Worm (Caenorhabditis elegans) whole organism, L4 larva: ENCODE data around the gene cnc-2.

Source experiments
- F49E8.2 ChIP-seq: sonication (generic microtip); optimal IDR thresholded peaks from 2 replicates; lab custom pipeline; 2016; ENCODE audit warnings: missing compliant biosample characterization, mild to moderate bottlenecking, missing genetic modification characterization, borderline replicate concordance
- R02D3.7 ChIP-seq: fragments of 150-350 bp; sonication (generic microtip); optimal IDR thresholded peaks from 3 replicates; lab custom pipeline; 2014; ENCODE audit warnings: missing biosample characterization, missing genetic modification characterization
- Y105C5A.15 ChIP-seq: fragments of 200-800 bp; sonication (Bioruptor generic); IDR thresholded peaks from 2 replicates; pipeline ENCODE4 v1.3.6; 2022; ENCODE audit warnings: missing genetic modification characterization, missing compliant biosample characterization
- aha-1 ChIP-seq: fragments of 150-350 bp; peaks from one replicate; lab custom pipeline; 2014; ENCODE audit warnings: missing biosample characterization, missing genetic modification characterization
- ceh-82 ChIP-seq: sonication (generic microtip); optimal IDR thresholded peaks from 2 replicates; lab custom pipeline; 2017; ENCODE audit warnings: missing biosample characterization, missing genetic modification characterization
- ces-1 ChIP-seq: fragments of 150-350 bp; sonication (generic microtip); optimal IDR thresholded peaks from 4 replicates; lab custom pipeline; 2014; ENCODE audit warnings: missing biosample characterization, missing genetic modification reagents, missing genetic modification characterization
- cey-2 ChIP-seq: sonication (generic microtip); optimal IDR thresholded peaks from 3 replicates; lab custom pipeline; 2017; ENCODE audit warnings: missing genetic modification characterization, mild to moderate bottlenecking, missing compliant biosample characterization, antibody characterized with exemption, borderline replicate concordance; ENCODE audit not compliant: insufficient read depth
- daf-16 ChIP-seq, 3 experiments: sonication (generic microtip); optimal IDR thresholded peaks; 2 replicates each; lab custom pipeline; 2016 to 2017; ENCODE audit warnings: missing genetic modification characterization in 3 of 3, missing genetic modification reagents in 3 of 3, mild to moderate bottlenecking in 2 of 3, missing compliant biosample characterization in 2 of 3, missing biosample characterization in 1 of 3, moderate library complexity in 1 of 3
- dmd-6 ChIP-seq: fragments of 200-800 bp; sonication (Bioruptor generic); IDR thresholded peaks from 2 replicates; pipeline ENCODE4 v1.3.6; 2022; ENCODE audit warnings: missing genetic modification reagents, missing genetic modification characterization, missing compliant biosample characterization
- dmd-9 ChIP-seq: fragments of 200-800 bp; sonication (Bioruptor generic); IDR thresholded peaks from 2 replicates; pipeline ENCODE4 v1.3.6; 2022; ENCODE audit warnings: missing genetic modification reagents, missing genetic modification characterization, missing compliant biosample characterization
- dve-1 ChIP-seq: sonication (generic microtip); optimal IDR thresholded peaks from 2 replicates; lab custom pipeline; 2017; ENCODE audit warnings: antibody characterized with exemption, mild to moderate bottlenecking, missing genetic modification characterization, missing compliant biosample characterization; ENCODE audit not compliant: insufficient read depth
- egl-43 ChIP-seq: fragments of 200-800 bp; sonication (Bioruptor generic); IDR thresholded peaks from 2 replicates; pipeline ENCODE4 v1.3.6; 2022; ENCODE audit warnings: missing genetic modification reagents, missing genetic modification characterization, missing compliant biosample characterization
- gei-8 ChIP-seq: fragments of 200-800 bp; sonication (Bioruptor generic); optimal IDR thresholded peaks from 2 replicates; lab custom pipeline; 2018; ENCODE audit warnings: mild to moderate bottlenecking, missing genetic modification characterization, missing compliant biosample characterization
- hif-1 ChIP-seq, 2 experiments: sonication (generic microtip); optimal IDR thresholded peaks; 2 replicates each; lab custom pipeline; 2016 to 2017; ENCODE audit warnings: missing compliant biosample characterization in 2 of 2, missing genetic modification characterization in 2 of 2, missing genetic modification reagents in 2 of 2, missing genotype in 2 of 2, mild to moderate bottlenecking in 1 of 2
- hlh-11 ChIP-seq: fragments of 200-800 bp; sonication (Bioruptor generic); optimal IDR thresholded peaks from 2 replicates; lab custom pipeline; 2018; ENCODE audit warnings: mild to moderate bottlenecking, missing genetic modification characterization, missing compliant biosample characterization
- hmg-1.1 ChIP-seq: fragments of 200-800 bp; sonication (Bioruptor generic); IDR thresholded peaks from 2 replicates; pipeline ENCODE4 v1.3.6; 2022; ENCODE audit warnings: missing genetic modification reagents, missing genetic modification characterization, missing compliant biosample characterization
- lin-1 ChIP-seq: fragments of 200-800 bp; sonication (Bioruptor generic); IDR thresholded peaks from 2 replicates; pipeline ENCODE4 v1.3.6; 2022; ENCODE audit warnings: missing genetic modification reagents, missing genetic modification characterization, missing compliant biosample characterization
- lin-29 ChIP-seq: fragments of 200-800 bp; sonication (Bioruptor generic); IDR thresholded peaks from 2 replicates; pipeline ENCODE4 v1.3.6; 2022; ENCODE audit warnings: missing genetic modification reagents, missing genetic modification characterization, missing compliant biosample characterization
- lin-38 ChIP-seq: fragments of 200-800 bp; sonication (Bioruptor generic); IDR thresholded peaks from 2 replicates; pipeline ENCODE4 v1.3.6; 2022; ENCODE audit warnings: missing genetic modification reagents, missing genetic modification characterization, missing compliant biosample characterization
- lin-39 ChIP-seq: fragments of 150-350 bp; optimal IDR thresholded peaks from 2 replicates; lab custom pipeline; 2014; ENCODE audit warnings: missing biosample characterization, missing genetic modification reagents, missing genetic modification characterization
- madf-9 ChIP-seq: fragments of 200-800 bp; sonication (Bioruptor generic); conservative IDR thresholded peaks from 2 replicates; pipeline ENCODE4 v1.3.6; 2022; ENCODE audit warnings: missing genetic modification reagents, missing genetic modification characterization, missing compliant biosample characterization
- mxl-3 ChIP-seq: fragments of 200-800 bp; sonication (Bioruptor generic); optimal IDR thresholded peaks from 2 replicates; lab custom pipeline; 2018; ENCODE audit warnings: mild to moderate bottlenecking, missing genetic modification characterization, missing compliant biosample characterization
- nhr-111 ChIP-seq: fragments of 200-800 bp; sonication (Bioruptor generic); optimal IDR thresholded peaks from 2 replicates; lab custom pipeline; 2018; ENCODE audit warnings: mild to moderate bottlenecking, missing genetic modification characterization, missing compliant biosample characterization
- nhr-28 ChIP-seq: fragments of 150-350 bp; optimal IDR thresholded peaks from 2 replicates; lab custom pipeline; 2014; ENCODE audit warnings: missing biosample characterization, missing genetic modification characterization
- nhr-48 ChIP-seq: sonication (generic microtip); optimal IDR thresholded peaks from 2 replicates; lab custom pipeline; 2016; ENCODE audit warnings: mild to moderate bottlenecking, missing genetic modification characterization, missing compliant biosample characterization
- pqm-1 ChIP-seq: sonication (generic microtip); optimal IDR thresholded peaks from 2 replicates; lab custom pipeline; 2017; ENCODE audit warnings: missing biosample characterization, missing genetic modification characterization
- spr-3 ChIP-seq: fragments of 200-800 bp; sonication (Bioruptor generic); optimal IDR thresholded peaks from 2 replicates; lab custom pipeline; 2018; ENCODE audit warnings: mild to moderate bottlenecking, missing genetic modification characterization, missing compliant biosample characterization
- tag-97 ChIP-seq: fragments of 200-800 bp; sonication (Bioruptor generic); IDR thresholded peaks from 2 replicates; pipeline ENCODE4 v1.3.6; 2022; ENCODE audit warnings: missing genetic modification characterization, missing compliant biosample characterization
- unc-62 ChIP-seq, 3 experiments: fragments of 150-350 bp in 1 of 3; sonication (generic microtip); optimal IDR thresholded peaks in 2 of 3; peaks in 1 of 3; 1 replicate in 1 of 3; 2 replicates in 2 of 3; lab custom pipeline; 2014 to 2017; ENCODE audit warnings: missing biosample characterization in 3 of 3, missing genetic modification characterization in 3 of 3, missing genetic modification reagents in 3 of 3, missing genotype in 1 of 3
- zag-1 ChIP-seq: fragments of 150-350 bp; optimal IDR thresholded peaks from 2 replicates; lab custom pipeline; 2014; ENCODE audit warnings: missing biosample characterization, missing genetic modification characterization

Gene cnc-2

ce11 chrV:1422269-1422668 is 27.7 kb downstream of the cnc-2 start:
- TF ChIP-seq zag-1 (tag; lab: Kevin White, UChicago): no peak
- no peak for TF ChIP-seq egl-43
- no peak for TF ChIP-seq aha-1 (tag; lab: Kevin White, UChicago)
- TF ChIP-seq unc-62 (GFP tag; optimal IDR thresholded peaks at IDR 0.05 in 1 of 2; lab: Kevin White, UChicago): peak in 1 of 2 experiments; percentile 36
- no peak for TF ChIP-seq unc-62 (tag; optimal IDR thresholded peaks at IDR 0.05; lab: Kevin White, UChicago)
- TF ChIP-seq tag-97: no peak
- no peak for TF ChIP-seq R02D3.7 (tag; lab: Kevin White, UChicago)
- no peak for TF ChIP-seq ces-1 (GFP tag; lab: Kevin White, UChicago)

ce11 chrV:1416154-1416553 is 33.8 kb downstream of the cnc-2 start:
- peak; percentile 56 for TF ChIP-seq aha-1 (tag; lab: Kevin White, UChicago)
- no peak for TF ChIP-seq nhr-111

- TF ChIP-seq F49E8.2 (tag; lab: Kevin White, UChicago) (no peak), nhr-28 (tag; lab: Kevin White, UChicago) (peak; percentile 25), nhr-111 (no peak), dmd-6 (GFP tag; lab: Robert Waterston, UW) (peak; percentile 72), madf-9 (GFP tag; lab: Robert Waterston, UW) (no peak), pqm-1 (tag; lab: Kevin White, UChicago) (peak; percentile 86), aha-1 (tag; lab: Kevin White, UChicago) (peak; percentile 49), cey-2 (tag; lab: Kevin White, UChicago) (no peak), egl-43 (no peak), Y105C5A.15 (GFP tag; lab: Robert Waterston, UW) (no peak), dve-1 (peak; percentile 27), ceh-82 (no peak), hlh-11 (tag; lab: Kevin White, UChicago) (peak; percentile 38), hif-1 (tag; optimal IDR thresholded peaks at IDR 0.05; lab: Kevin White, UChicago) (peak in 1 of 2 experiments; percentile 49), dmd-9 (GFP tag; lab: Robert Waterston, UW) (no peak), mxl-3 (GFP tag; lab: Kevin White, UChicago) (no peak), hmg-1.1 (no peak), daf-16 (GFP tag; optimal IDR thresholded peaks at IDR 0.05; lab: Kevin White, UChicago) (no peak), daf-16 (tag; optimal IDR thresholded peaks at IDR 0.05; lab: Kevin White, UChicago) (peak; percentile 22), lin-39 (tag; lab: Kevin White, UChicago) (no peak)
Measured at ce11 chrV:1414615-1415433, 35.2 kb downstream of the cnc-2 start.

ce11 chrV:1411459-1411858 is 38.5 kb downstream of the cnc-2 start, which contains the start of gene snt-5:
Gene snt-5 (minus strand): TSS chrV:1411559.
- TF ChIP-seq lin-29 (GFP tag; lab: Robert Waterston, UW) (no peak), nhr-111 (no peak)
- TF ChIP-seq, all 104 proteins: peak for 0

ce11 chrV:1410727-1411126 is 39.3 kb downstream of the cnc-2 start:
- no peak for TF ChIP-seq spr-3 (GFP tag; lab: Kevin White, UChicago)
- no peak for TF ChIP-seq lin-38 (GFP tag; lab: Robert Waterston, UW)
- TF ChIP-seq, all 104 proteins: peak for 0

ce11 chrV:1408116-1408515 is 41.9 kb downstream of the cnc-2 start:
- TF ChIP-seq tag-97 (no peak), mxl-3 (GFP tag; lab: Kevin White, UChicago) (no peak), nhr-48 (tag; lab: Kevin White, UChicago) (no peak), cey-2 (tag; lab: Kevin White, UChicago) (no peak), hmg-1.1 (no peak), gei-8 (no peak), lin-1 (GFP tag; lab: Robert Waterston, UW) (no peak)
